Fruit fly (Drosophila melanogaster): ENCODE data around the gene RNaseX25.
A peak's percentile ranks its signal among the peaks of the same experiment; 100 is the strongest.

RNaseX25 gene

DNA sequence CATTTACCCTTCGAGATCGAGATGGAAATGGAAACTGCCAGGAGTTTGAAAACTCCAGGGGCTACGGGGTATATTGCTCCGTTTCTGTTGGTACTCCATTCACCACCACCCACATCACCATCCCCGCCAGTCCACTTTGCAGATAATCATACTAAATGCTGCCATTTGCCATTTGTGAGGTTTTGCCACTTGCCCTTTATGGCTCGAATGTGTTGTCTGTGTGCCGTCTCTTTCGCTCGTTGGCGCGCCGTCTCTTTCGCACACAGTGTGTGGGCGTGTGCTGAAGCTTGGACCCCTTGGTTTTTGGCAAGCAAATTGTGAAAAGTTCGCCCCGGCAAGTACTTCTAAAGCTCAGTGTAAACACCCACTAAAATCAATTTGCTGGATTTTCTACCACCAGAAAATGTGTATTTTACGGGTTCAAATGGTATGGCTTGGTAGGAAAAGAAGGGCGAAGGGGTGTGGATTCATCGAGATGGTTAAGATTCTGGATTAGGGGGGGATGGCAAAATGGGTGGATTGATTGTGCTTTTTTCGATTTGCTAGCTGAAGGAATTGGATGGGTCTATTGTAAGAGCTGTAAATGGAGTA is 11.7 kb upstream of the RNaseX25 start:
- TF ChIP-seq abd-A (tag; optimal IDR thresholded peaks at IDR 0.05) (peak; percentile 98), CG13894 (tag; optimal IDR thresholded peaks at IDR 0.05) (peak; percentile 23), CG2875 (GFP tag; optimal IDR thresholded peaks at IDR 0.05) (no peak), CG10321 (GFP tag; IDR thresholded peaks at IDR 0.05) (peak; percentile 74), Nf-YB (GFP tag; optimal IDR thresholded peaks at IDR 0.05) (peak; percentile 90), crol (GFP tag; IDR thresholded peaks at IDR 0.05) (peak; percentile 86), CG1832 (GFP tag; optimal IDR thresholded peaks at IDR 0.05) (peak; percentile 41), Nf-YC (tag; optimal IDR thresholded peaks at IDR 0.05) (peak; percentile 95), CG11456 (GFP tag; IDR thresholded peaks at IDR 0.05) (0 out of 3 replicates have a peak, but pooled peaks have one; percentile 34), CG6175 (GFP tag; IDR thresholded peaks at IDR 0.05) (0 out of 3 replicates have a peak, but pooled peaks have one; percentile 28), row (GFP tag; IDR thresholded peaks at IDR 0.05) (no peak), Med (GFP tag) (peak; percentile 23), CG10267 (tag; optimal IDR thresholded peaks at IDR 0.05) (no peak), gro (GFP tag; optimal IDR thresholded peaks at IDR 0.05) (no peak), Ets65A (GFP tag) (peak; percentile 61), seq (GFP tag; IDR thresholded peaks at IDR 0.05) (peak; percentile 71; the same call in 1 of the 2 replicates), CoRest (tag; optimal IDR thresholded peaks at IDR 0.05) (no peak), oc (tag; optimal IDR thresholded peaks at IDR 0.05) (peak; percentile 8), tll (GFP tag; optimal IDR thresholded peaks at IDR 0.05) (no peak), exex (tag; optimal IDR thresholded peaks at IDR 0.05) (peak; percentile 80), mirr (GFP tag; optimal IDR thresholded peaks at IDR 0.05) (peak; percentile 12), toy (GFP tag; IDR thresholded peaks at IDR 0.05) (no peak), CG15514 (GFP tag; optimal IDR thresholded peaks at IDR 0.05) (no peak), klu (GFP tag; IDR thresholded peaks at IDR 0.05) (no peak)

DNA sequence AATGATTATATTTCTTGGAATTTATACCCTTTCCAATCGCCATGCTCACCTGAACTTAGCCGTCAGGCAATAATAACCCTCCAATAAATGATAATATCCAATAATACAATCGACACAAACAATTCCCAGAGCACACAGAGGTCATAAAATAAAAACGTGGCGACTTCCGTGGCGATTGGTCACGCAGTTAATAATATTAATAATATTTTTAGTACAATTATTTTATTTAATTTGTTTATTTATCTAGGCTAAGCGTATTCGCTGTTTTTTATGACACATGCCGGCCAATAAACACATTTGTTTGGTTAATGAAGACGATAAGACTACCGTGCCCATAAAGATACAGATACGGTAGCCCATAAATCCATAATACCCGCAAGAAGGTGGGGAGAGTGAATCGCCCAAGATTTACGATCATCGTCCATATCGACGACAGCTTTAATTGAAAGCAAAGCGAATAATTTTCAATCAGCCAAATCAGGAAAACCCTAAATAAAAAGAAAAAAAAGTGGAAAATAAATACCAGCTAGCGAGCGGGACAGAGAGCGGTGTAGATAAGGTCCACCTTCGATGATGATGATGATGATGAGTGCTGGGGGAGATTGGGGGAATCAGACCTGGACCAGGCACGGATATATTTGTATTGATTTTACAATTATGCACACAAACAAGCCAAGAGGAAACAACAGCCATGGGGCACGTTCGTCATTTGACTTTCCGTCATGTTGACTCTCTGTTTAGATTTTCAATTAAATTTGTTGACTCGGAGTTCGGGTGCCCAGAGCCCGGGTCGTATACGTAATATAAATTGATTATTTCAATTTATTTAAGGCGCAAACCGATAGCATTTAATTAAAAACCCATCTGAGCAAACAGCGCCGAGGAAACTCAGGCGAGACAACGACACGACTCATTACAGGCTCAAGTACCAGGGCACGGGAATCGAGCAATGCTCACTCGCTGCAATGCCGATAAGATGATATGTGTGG is 9.4 kb upstream of the RNaseX25 start:
- TF ChIP-seq CG18764 (GFP tag; optimal IDR thresholded peaks at IDR 0.05): peak; percentile 17
- no peak for TF ChIP-seq aop (GFP tag; IDR thresholded peaks at IDR 0.05)
- TF ChIP-seq bab2 (GFP tag; optimal IDR thresholded peaks at IDR 0.05): no peak
- TF ChIP-seq cas (GFP tag; IDR thresholded peaks at IDR 0.05): no peak
- TF ChIP-seq nom (GFP tag; optimal IDR thresholded peaks at IDR 0.05): no peak
- TF ChIP-seq so (GFP tag; IDR thresholded peaks at IDR 0.05): no peak
- TF ChIP-seq sisA (GFP tag; IDR thresholded peaks at IDR 0.05): no peak
- TF ChIP-seq CG14667 (GFP tag; IDR thresholded peaks at IDR 0.05): no peak
- no peak for TF ChIP-seq CG2889 (GFP tag; IDR thresholded peaks at IDR 0.05)
- TF ChIP-seq Med (GFP tag): peak; percentile 76
- peak; percentile 55 for TF ChIP-seq corto (GFP tag; optimal IDR thresholded peaks at IDR 0.05)
- TF ChIP-seq al (GFP tag; IDR thresholded peaks at IDR 0.05): no peak
- TF ChIP-seq CG7963 (GFP tag; IDR thresholded peaks at IDR 0.05; ENCODE audit: partially characterized antibody): no peak
- no peak for TF ChIP-seq CG1832 (GFP tag; optimal IDR thresholded peaks at IDR 0.05)
- no peak for TF ChIP-seq CG15073 (GFP tag; optimal IDR thresholded peaks at IDR 0.05)
- peak; percentile 28 for TF ChIP-seq Side (GFP tag; optimal IDR thresholded peaks at IDR 0.05)
- TF ChIP-seq CG42726 (GFP tag; IDR thresholded peaks at IDR 0.05; ENCODE audit: partially characterized antibody): no peak
- TF ChIP-seq ara (GFP tag; IDR thresholded peaks at IDR 0.05): no peak
- no peak for TF ChIP-seq Fer2 (tag; optimal IDR thresholded peaks at IDR 0.05)
- no peak for TF ChIP-seq Hand (GFP tag; optimal IDR thresholded peaks at IDR 0.05)
- no peak for TF ChIP-seq Nf-YA (GFP tag; IDR thresholded peaks at IDR 0.05)
- peak; percentile 44 for TF ChIP-seq grn (GFP tag; optimal IDR thresholded peaks at IDR 0.05)
- no peak for TF ChIP-seq CG4854 (GFP tag; optimal IDR thresholded peaks at IDR 0.05)
- no peak for TF ChIP-seq oc (tag; optimal IDR thresholded peaks at IDR 0.05)
- no peak for TF ChIP-seq Poxn (GFP tag; IDR thresholded peaks at IDR 0.05)
- TF ChIP-seq dysf (GFP tag; IDR thresholded peaks at IDR 0.05): no peak
- TF ChIP-seq NC2α (GFP tag; optimal IDR thresholded peaks at IDR 0.05): no peak

Measured in whole organism, embryonic.